Fruit fly (Drosophila melanogaster) whole organism, embryonic: ENCODE data around the gene hmw.

ENCODE experiments used
- B-H1 ChIP-seq: fragments of 200-800 bp; sonication (Bioruptor generic); IDR thresholded peaks from 3 replicates; pipeline ENCODE4 v1.3.6; 2022; ENCODE audit warnings: missing biosample characterization, missing genetic modification characterization
- CG10321 ChIP-seq: fragments of 200-800 bp; sonication (Bioruptor generic); IDR thresholded peaks from 2 replicates; pipeline ENCODE4 v1.3.6; 2022; ENCODE audit warnings: missing biosample characterization, missing genetic modification characterization
- CG10462 ChIP-seq: fragments of 200-800 bp; sonication (Bioruptor generic); optimal IDR thresholded peaks from 2 replicates; lab custom pipeline; 2016; ENCODE audit warnings: missing biosample characterization, missing genetic modification characterization
- CG10979 ChIP-seq: fragments of 200-800 bp; sonication (Bioruptor generic); optimal IDR thresholded peaks from 2 replicates; lab custom pipeline; 2018; ENCODE audit warnings: missing biosample characterization, mild to moderate bottlenecking, missing genetic modification characterization, moderate library complexity
- CG11247 ChIP-seq: fragments of 200-800 bp; sonication (Bioruptor generic); IDR thresholded peaks from 2 replicates; pipeline ENCODE4 v1.3.6; 2022; ENCODE audit warnings: missing biosample characterization, missing genetic modification characterization
- CG11695 ChIP-seq: fragments of 200-800 bp; sonication (Bioruptor generic); IDR thresholded peaks from 3 replicates; pipeline ENCODE4 v1.3.6; 2022; ENCODE audit warnings: missing biosample characterization, missing genetic modification characterization
- CG12942 ChIP-seq: fragments of 200-800 bp; sonication (Bioruptor generic); optimal IDR thresholded peaks from 3 replicates; lab custom pipeline; 2016; ENCODE audit warnings: missing biosample characterization, missing genetic modification characterization
- CG14014 ChIP-seq: fragments of 200-800 bp; sonication (Bioruptor generic); IDR thresholded peaks from 2 replicates; pipeline ENCODE4 v1.3.6; 2022; ENCODE audit warnings: missing biosample characterization, missing genetic modification characterization
- CG16813 ChIP-seq: fragments of 200-800 bp; sonication (Bioruptor generic); IDR thresholded peaks from 3 replicates; pipeline ENCODE4 v1.3.6; 2022; ENCODE audit warnings: missing biosample characterization, missing genetic modification characterization; ENCODE audit not compliant: partially characterized antibody
- CG17359 ChIP-seq: fragments of 200-800 bp; sonication (Bioruptor generic); optimal IDR thresholded peaks from 3 replicates; lab custom pipeline; 2018; ENCODE audit warnings: missing biosample characterization, mild to moderate bottlenecking, missing genetic modification characterization, moderate library complexity
- CG17361 ChIP-seq: fragments of 200-800 bp; sonication (Bioruptor generic); IDR thresholded peaks from 3 replicates; pipeline ENCODE4 v1.3.6; 2022; ENCODE audit warnings: missing biosample characterization, missing genetic modification characterization
- CG18764 ChIP-seq: fragments of 200-800 bp; sonication (Bioruptor generic); optimal IDR thresholded peaks from 3 replicates; lab custom pipeline; 2016; ENCODE audit warnings: missing biosample characterization, missing genetic modification characterization
- CG31365 ChIP-seq: fragments of 200-800 bp; sonication (Bioruptor generic); optimal IDR thresholded peaks from 2 replicates; lab custom pipeline; 2018; ENCODE audit warnings: missing biosample characterization, mild to moderate bottlenecking, missing genetic modification characterization
- CG3281 ChIP-seq: fragments of 200-800 bp; sonication (Bioruptor generic); optimal IDR thresholded peaks from 3 replicates; lab custom pipeline; 2017; ENCODE audit warnings: missing biosample characterization, mild to moderate bottlenecking, missing genetic modification characterization
- CG43689 ChIP-seq: fragments of 200-800 bp; sonication (Bioruptor generic); IDR thresholded peaks from 2 replicates; pipeline ENCODE4 v1.3.6; 2022; ENCODE audit warnings: missing biosample characterization, missing genetic modification characterization
- CG6791 ChIP-seq: fragments of 200-800 bp; sonication (Bioruptor generic); IDR thresholded peaks from 3 replicates; pipeline ENCODE4 v1.3.6; 2022; ENCODE audit warnings: missing biosample characterization, missing genetic modification characterization; ENCODE audit not compliant: partially characterized antibody
- CG7963 ChIP-seq: fragments of 200-800 bp; sonication (Bioruptor generic); IDR thresholded peaks from 3 replicates; pipeline ENCODE4 v1.3.6; 2022; ENCODE audit warnings: missing biosample characterization, missing genetic modification characterization; ENCODE audit not compliant: partially characterized antibody
- CG8924 ChIP-seq: fragments of 200-800 bp; optimal IDR thresholded peaks from 3 replicates; lab custom pipeline; 2019; ENCODE audit warnings: missing biosample characterization, mild to moderate bottlenecking, missing genetic modification characterization, moderate library complexity
- CG9609 ChIP-seq: fragments of 200-800 bp; sonication (Bioruptor generic); optimal IDR thresholded peaks from 3 replicates; lab custom pipeline; 2016; ENCODE audit warnings: missing biosample characterization, missing genetic modification characterization
- Chrac-16 ChIP-seq: fragments of 200-800 bp; sonication (Bioruptor generic); optimal IDR thresholded peaks from 3 replicates; lab custom pipeline; 2016; ENCODE audit warnings: missing biosample characterization, missing genetic modification characterization
- D ChIP-seq, 2 experiments: fragments of 200-800 bp in 1 of 2; fragments of >200 bp in 1 of 2; sonication (Bioruptor generic) in 1 of 2; optimal IDR thresholded peaks; 2 replicates in 1 of 2; 3 replicates in 1 of 2; lab custom pipeline; 2017; ENCODE audit warnings: mild to moderate bottlenecking in 1 of 2, missing biosample characterization in 1 of 2, missing genetic modification characterization in 1 of 2, missing genetic modification reagents in 1 of 2
- Deaf1 ChIP-seq: fragments of 200-800 bp; optimal IDR thresholded peaks from 3 replicates; lab custom pipeline; 2019; ENCODE audit warnings: missing biosample characterization, mild to moderate bottlenecking, missing genetic modification characterization, moderate library complexity
- ERR ChIP-seq: fragments of 200-800 bp; sonication (Bioruptor generic); optimal IDR thresholded peaks from 2 replicates; lab custom pipeline; 2016; ENCODE audit warnings: missing biosample characterization, missing genetic modification characterization
- Elba2 ChIP-seq: fragments of 200-800 bp; sonication (Bioruptor generic); optimal IDR thresholded peaks from 3 replicates; lab custom pipeline; 2016; ENCODE audit warnings: missing biosample characterization, missing genetic modification characterization
- NK7.1 ChIP-seq: fragments of 200-800 bp; sonication (Bioruptor generic); optimal IDR thresholded peaks from 3 replicates; lab custom pipeline; 2016; ENCODE audit warnings: missing biosample characterization, missing genetic modification characterization
- PHDP ChIP-seq: fragments of 200-800 bp; sonication (Bioruptor generic); optimal IDR thresholded peaks from 3 replicates; lab custom pipeline; 2018; ENCODE audit warnings: missing biosample characterization, mild to moderate bottlenecking, missing genetic modification characterization, moderate library complexity
- Poxn ChIP-seq: fragments of 200-800 bp; sonication (Bioruptor generic); IDR thresholded peaks from 2 replicates; pipeline ENCODE4 v1.3.6; 2022; ENCODE audit warnings: missing biosample characterization, missing genetic modification characterization
- Scr ChIP-seq: fragments of 200-800 bp; sonication (Bioruptor generic); IDR thresholded peaks from 2 replicates; pipeline ENCODE4 v1.3.6; 2022; ENCODE audit warnings: missing biosample characterization, missing genetic modification characterization; ENCODE audit not compliant: partially characterized antibody
- aop ChIP-seq: fragments of 200-800 bp; sonication (Bioruptor generic); IDR thresholded peaks from 2 replicates; pipeline ENCODE4 v1.3.6; 2022; ENCODE audit warnings: missing biosample characterization, missing genetic modification characterization
- ara ChIP-seq: fragments of 200-800 bp; sonication (Bioruptor generic); IDR thresholded peaks from 2 replicates; pipeline ENCODE4 v1.3.6; 2022; ENCODE audit warnings: missing biosample characterization, missing genetic modification characterization
- cwo ChIP-seq: fragments of 200-800 bp; sonication (Bioruptor generic); optimal IDR thresholded peaks from 3 replicates; lab custom pipeline; 2017; ENCODE audit warnings: missing biosample characterization, missing genetic modification characterization, mild to moderate bottlenecking, moderate library complexity, missing genetic modification reagents
- disco-r ChIP-seq: fragments of 200-800 bp; sonication (Bioruptor generic); optimal IDR thresholded peaks from 2 replicates; lab custom pipeline; 2016; ENCODE audit warnings: missing biosample characterization, missing genetic modification characterization
- fd3F ChIP-seq: fragments of 200-800 bp; sonication (Bioruptor generic); optimal IDR thresholded peaks from 2 replicates; lab custom pipeline; 2018; ENCODE audit warnings: missing biosample characterization, mild to moderate bottlenecking, missing genetic modification characterization, moderate library complexity
- fru ChIP-seq: fragments of >200 bp; optimal IDR thresholded peaks from 2 replicates; lab custom pipeline; 2017
- gce ChIP-seq: fragments of 200-800 bp; sonication (Bioruptor generic); IDR thresholded peaks from 3 replicates; pipeline ENCODE4 v1.3.6; 2022; ENCODE audit warnings: missing biosample characterization, missing genetic modification characterization
- gcm2 ChIP-seq: fragments of 200-800 bp; sonication (Bioruptor generic); optimal IDR thresholded peaks from 2 replicates; lab custom pipeline; 2016; ENCODE audit warnings: missing biosample characterization, missing genetic modification characterization
- gem ChIP-seq: fragments of 200-800 bp; sonication (Bioruptor generic); optimal IDR thresholded peaks from 2 replicates; lab custom pipeline; 2019; ENCODE audit warnings: missing biosample characterization, mild to moderate bottlenecking, missing genetic modification characterization, moderate library complexity
- h ChIP-seq: fragments of >200 bp; optimal IDR thresholded peaks from 2 replicates; lab custom pipeline; 2017
- ken ChIP-seq: fragments of 200-800 bp; sonication (Bioruptor generic); IDR thresholded peaks from 3 replicates; pipeline ENCODE4 v1.3.6; 2022; ENCODE audit warnings: missing biosample characterization, missing genetic modification characterization
- lab ChIP-seq: fragments of 200-800 bp; sonication (Bioruptor generic); optimal IDR thresholded peaks from 3 replicates; lab custom pipeline; 2017; ENCODE audit warnings: missing biosample characterization, missing genetic modification characterization, mild to moderate bottlenecking, moderate library complexity, missing genetic modification reagents
- pan ChIP-seq, 4 experiments: fragments of >200 bp in 3 of 4; fragments of 200-800 bp in 1 of 4; sonication (Bioruptor generic) in 1 of 4; optimal IDR thresholded peaks in 3 of 4; IDR thresholded peaks in 1 of 4; 2 replicates each; pipeline versions ENCODE4 v1.3.6 to Lab custom; 2017 to 2022; ENCODE audit warnings: missing biosample characterization in 2 of 4, missing genetic modification characterization in 2 of 4, mixed read lengths in 1 of 4
- pb ChIP-seq: fragments of 200-800 bp; sonication (Bioruptor generic); optimal IDR thresholded peaks from 3 replicates; lab custom pipeline; 2016; ENCODE audit warnings: missing biosample characterization, missing genetic modification characterization
- pros ChIP-seq: fragments of 200-800 bp; sonication (Bioruptor generic); optimal IDR thresholded peaks from 3 replicates; lab custom pipeline; 2019; ENCODE audit warnings: missing biosample characterization, mild to moderate bottlenecking, missing genetic modification characterization, moderate library complexity
- psq ChIP-seq: fragments of 200-800 bp; sonication (Bioruptor generic); optimal IDR thresholded peaks from 2 replicates; lab custom pipeline; 2017; ENCODE audit warnings: missing biosample characterization, missing genetic modification characterization
- sens ChIP-seq: fragments of 200-800 bp; sonication (Bioruptor generic); peaks from one replicate; lab custom pipeline; 2016; ENCODE audit warnings: missing biosample characterization, missing genetic modification characterization
- toy ChIP-seq: fragments of 200-800 bp; sonication (Bioruptor generic); IDR thresholded peaks from 2 replicates; pipeline ENCODE4 v1.3.6; 2022; ENCODE audit warnings: missing biosample characterization, missing genetic modification characterization
- trem ChIP-seq: fragments of 200-800 bp; optimal IDR thresholded peaks from 3 replicates; lab custom pipeline; 2019; ENCODE audit warnings: missing biosample characterization, mild to moderate bottlenecking, missing genetic modification characterization, moderate library complexity
- tx ChIP-seq: fragments of 200-800 bp; sonication (Bioruptor generic); optimal IDR thresholded peaks from 2 replicates; lab custom pipeline; 2016; ENCODE audit warnings: missing biosample characterization, missing genetic modification characterization
- vvl ChIP-seq: fragments of 200-800 bp; sonication (Bioruptor generic); IDR thresholded peaks from 2 replicates; pipeline ENCODE4 v1.3.6; 2022; ENCODE audit warnings: missing biosample characterization, missing genetic modification characterization

hmw gene

dm6 chr3R:18396801-18397604, 35.2 kb downstream of the hmw start, which contains the start of gene Vti1b (continued):
- TF ChIP-seq pan (optimal IDR thresholded peaks at IDR 0.05; lab: Kevin White, UChicago) (no peak), pan (GFP tag; optimal IDR thresholded peaks at IDR 0.05 in 1 of 2, IDR thresholded peaks at IDR 0.05 in 1 of 2) (peak in 1 of 2 experiments; percentile 95), CG10979 (tag; lab: Kevin White, UChicago) (peak; percentile 94), pb (peak; percentile 71), lab (GFP tag; lab: Kevin White, UChicago) (peak; percentile 97), PHDP (tag; lab: Kevin White, UChicago) (peak; percentile 94), gem (tag; lab: Kevin White, UChicago) (peak; percentile 95), tx (GFP tag; lab: Kevin White, UChicago) (peak; percentile 92), CG8924 (tag; lab: Kevin White, UChicago) (peak; percentile 96), CG31365 (tag; lab: Kevin White, UChicago) (peak; percentile 83), CG17361 (GFP tag; lab: Robert Waterston, UW) (peak; percentile 95), CG3281 (GFP tag; lab: Kevin White, UChicago) (peak; percentile 91), fd3F (GFP tag; lab: Kevin White, UChicago) (peak; percentile 84), psq (GFP tag; lab: Kevin White, UChicago) (peak; percentile 57), CG11247 (GFP tag; lab: Robert Waterston, UW) (peak; percentile 88), gce (GFP tag; lab: Robert Waterston, UW) (peak; percentile 93), CG9609 (GFP tag; lab: Kevin White, UChicago) (peak; percentile 91), CG11695 (GFP tag; lab: Robert Waterston, UW) (peak; percentile 91), toy (GFP tag; lab: Robert Waterston, UW) (peak; percentile 77), ken (GFP tag; lab: Robert Waterston, UW) (peak; percentile 94), CG43689 (GFP tag; lab: Robert Waterston, UW) (peak; percentile 69), D (optimal IDR thresholded peaks at IDR 0.05; lab: Kevin White, UChicago) (peak; percentile 15), D (GFP tag; optimal IDR thresholded peaks at IDR 0.05; lab: Kevin White, UChicago) (peak; percentile 94), NK7.1 (GFP tag; lab: Kevin White, UChicago) (peak; percentile 83), CG6791 (GFP tag; lab: Robert Waterston, UW) (no peak), aop (GFP tag; lab: Robert Waterston, UW) (peak; percentile 89), disco-r (GFP tag; lab: Kevin White, UChicago) (peak; percentile 84), CG16813 (no peak), CG10462 (GFP tag; lab: Kevin White, UChicago) (peak; percentile 75), trem (tag; lab: Kevin White, UChicago) (peak; percentile 92), B-H1 (GFP tag; lab: Robert Waterston, UW) (peak; percentile 88), fru (lab: Kevin White, UChicago) (no peak), CG10321 (GFP tag; lab: Robert Waterston, UW) (peak; percentile 51; the same call in 1 of the 2 replicates), Chrac-16 (GFP tag; lab: Kevin White, UChicago) (peak; percentile 96), vvl (GFP tag; lab: Robert Waterston, UW) (peak; percentile 97), CG12942 (GFP tag; lab: Kevin White, UChicago) (peak; percentile 90), CG7963 (GFP tag; lab: Robert Waterston, UW) (no peak), Poxn (GFP tag; lab: Robert Waterston, UW) (peak; percentile 62), pros (GFP tag; lab: Kevin White, UChicago) (peak; percentile 95), Elba2 (GFP tag; lab: Kevin White, UChicago) (peak; percentile 63), cwo (GFP tag; lab: Kevin White, UChicago) (peak; percentile 95), sens (GFP tag; lab: Kevin White, UChicago) (peak; percentile 98), ERR (GFP tag; lab: Kevin White, UChicago) (peak; percentile 89), CG14014 (GFP tag; lab: Robert Waterston, UW) (peak; percentile 90), CG18764 (GFP tag; lab: Kevin White, UChicago) (peak; percentile 79), ara (GFP tag; lab: Robert Waterston, UW) (peak; percentile 80), CG17359 (tag; lab: Kevin White, UChicago) (peak; percentile 97), Scr (GFP tag; lab: Robert Waterston, UW) (no peak), h (lab: Kevin White, UChicago) (no peak), gcm2 (GFP tag; lab: Kevin White, UChicago) (peak; percentile 91), Deaf1 (tag; lab: Kevin White, UChicago) (peak; percentile 71)
